Worm (Caenorhabditis elegans) whole organism, L4 larva: ENCODE results near the gene T26C11.4.

Source experiments
- F10B5.3 ChIP-seq: sonication (generic microtip); optimal IDR thresholded peaks from 2 replicates; lab custom pipeline; 2016; ENCODE audit warnings: mild to moderate bottlenecking, missing genetic modification characterization, missing compliant biosample characterization
- F37D6.2 ChIP-seq: sonication (generic microtip); optimal IDR thresholded peaks from 2 replicates; lab custom pipeline; 2016; ENCODE audit warnings: mild to moderate bottlenecking, missing genetic modification characterization, missing compliant biosample characterization
- F44E2.7 ChIP-seq: fragments of 200-800 bp; sonication (Bioruptor generic); IDR thresholded peaks from 2 replicates; pipeline ENCODE4 v2.1.2; 2022; ENCODE audit warnings: missing genetic modification characterization, missing compliant biosample characterization
- F49E8.2 ChIP-seq: sonication (generic microtip); optimal IDR thresholded peaks from 2 replicates; lab custom pipeline; 2016; ENCODE audit warnings: missing compliant biosample characterization, mild to moderate bottlenecking, missing genetic modification characterization, borderline replicate concordance
- Y105C5A.15 ChIP-seq: fragments of 200-800 bp; sonication (Bioruptor generic); IDR thresholded peaks from 2 replicates; pipeline ENCODE4 v1.3.6; 2022; ENCODE audit warnings: missing genetic modification characterization, missing compliant biosample characterization
- Y5F2A.4 ChIP-seq: fragments of 200-800 bp; sonication (Bioruptor generic); optimal IDR thresholded peaks from 2 replicates; lab custom pipeline; 2018; ENCODE audit warnings: mild to moderate bottlenecking, missing genetic modification characterization, missing compliant biosample characterization
- ZK546.5 ChIP-seq, 2 experiments: sonication (generic microtip); optimal IDR thresholded peaks; 2 replicates each; lab custom pipeline; 2017; ENCODE audit warnings: missing biosample characterization in 2 of 2, missing genetic modification characterization in 2 of 2
- aha-1 ChIP-seq: fragments of 150-350 bp; peaks from one replicate; lab custom pipeline; 2014; ENCODE audit warnings: missing biosample characterization, missing genetic modification characterization
- arid-1 ChIP-seq: fragments of 200-800 bp; sonication (Bioruptor generic); conservative IDR thresholded peaks from 2 replicates; pipeline ENCODE4 v1.3.6; 2022; ENCODE audit warnings: missing genetic modification reagents, missing genetic modification characterization, missing compliant biosample characterization
- ceh-20 ChIP-seq: fragments of 200-800 bp; sonication (Bioruptor generic); IDR thresholded peaks from 2 replicates; pipeline ENCODE4 v1.3.6; 2022; ENCODE audit warnings: missing genetic modification reagents, missing genetic modification characterization, missing compliant biosample characterization
- ceh-44 ChIP-seq: fragments of 200-800 bp; sonication (Bioruptor generic); IDR thresholded peaks from 2 replicates; pipeline ENCODE4 v1.3.6; 2022; ENCODE audit warnings: missing genetic modification reagents, missing genetic modification characterization, missing compliant biosample characterization
- ctbp-1 ChIP-seq: fragments of 200-800 bp; sonication (Bioruptor generic); IDR thresholded peaks from 2 replicates; pipeline ENCODE4 v1.3.6; 2022; ENCODE audit warnings: missing genetic modification reagents, missing genetic modification characterization, missing compliant biosample characterization
- daf-12 ChIP-seq: fragments of 150-350 bp; optimal IDR thresholded peaks from 2 replicates; lab custom pipeline; 2014; ENCODE audit warnings: missing biosample characterization, missing genetic modification reagents, missing genetic modification characterization
- dmd-8 ChIP-seq: fragments of 200-800 bp; sonication (Bioruptor generic); IDR thresholded peaks from 2 replicates; pipeline ENCODE4 v1.3.6; 2022; ENCODE audit warnings: missing genetic modification characterization, missing compliant biosample characterization
- duxl-1 ChIP-seq: sonication (generic microtip); optimal IDR thresholded peaks from 2 replicates; lab custom pipeline; 2016; ENCODE audit warnings: mild to moderate bottlenecking, missing genetic modification characterization, moderate library complexity, missing compliant biosample characterization; ENCODE audit not compliant: poor library complexity
- hlh-30 ChIP-seq: sonication (generic microtip); optimal IDR thresholded peaks from 2 replicates; lab custom pipeline; 2017; ENCODE audit warnings: antibody characterized with exemption, mild to moderate bottlenecking, missing genetic modification characterization, missing compliant biosample characterization; ENCODE audit not compliant: insufficient read depth
- lin-1 ChIP-seq: fragments of 200-800 bp; sonication (Bioruptor generic); IDR thresholded peaks from 2 replicates; pipeline ENCODE4 v1.3.6; 2022; ENCODE audit warnings: missing genetic modification reagents, missing genetic modification characterization, missing compliant biosample characterization
- lin-13 ChIP-seq: fragments of 150-350 bp; optimal IDR thresholded peaks from 2 replicates; lab custom pipeline; 2014; ENCODE audit warnings: missing biosample characterization, missing genetic modification reagents, missing genetic modification characterization
- lin-15B ChIP-seq: fragments of 150-350 bp; sonication (generic microtip); optimal IDR thresholded peaks from 3 replicates; lab custom pipeline; 2014; ENCODE audit warnings: missing biosample characterization, missing genetic modification characterization
- lin-39 ChIP-seq: fragments of 150-350 bp; optimal IDR thresholded peaks from 2 replicates; lab custom pipeline; 2014; ENCODE audit warnings: missing biosample characterization, missing genetic modification reagents, missing genetic modification characterization
- mep-1 ChIP-seq: fragments of 150-350 bp; sonication (generic microtip); optimal IDR thresholded peaks from 3 replicates; lab custom pipeline; 2014; ENCODE audit warnings: missing biosample characterization, missing genetic modification characterization
- mes-2 ChIP-seq: sonication (generic microtip); optimal IDR thresholded peaks from 2 replicates; lab custom pipeline; 2016; ENCODE audit warnings: missing genotype, mild to moderate bottlenecking, missing genetic modification characterization, missing compliant biosample characterization; ENCODE audit not compliant: poor library complexity, severe bottlenecking
- mxl-2 ChIP-seq: fragments of 200-800 bp; sonication (Bioruptor generic); conservative IDR thresholded peaks from 2 replicates; pipeline ENCODE4 v1.3.6; 2022; ENCODE audit warnings: missing genetic modification reagents, missing genetic modification characterization, missing compliant biosample characterization
- nhr-10 ChIP-seq: fragments of 150-350 bp; optimal IDR thresholded peaks from 2 replicates; lab custom pipeline; 2014; ENCODE audit warnings: missing biosample characterization, missing genetic modification characterization
- nhr-237 ChIP-seq: sonication (generic microtip); optimal IDR thresholded peaks from 2 replicates; lab custom pipeline; 2017; ENCODE audit warnings: missing biosample characterization, missing genetic modification characterization
- pha-4 ChIP-seq, 2 experiments: fragments of 150-350 bp in 1 of 2; fragments of 200-800 bp in 1 of 2; sonication (Bioruptor generic) in 1 of 2; IDR thresholded peaks in 1 of 2; optimal IDR thresholded peaks in 1 of 2; 2 replicates each; pipeline versions ENCODE4 v1.3.6 to Lab custom; 2014 to 2022; ENCODE audit warnings: missing genetic modification characterization in 2 of 2, missing genetic modification reagents in 2 of 2, missing biosample characterization in 1 of 2, missing compliant biosample characterization in 1 of 2
- rbr-2 ChIP-seq: sonication (generic microtip); optimal IDR thresholded peaks from 2 replicates; lab custom pipeline; 2016; ENCODE audit warnings: missing genotype, missing genetic modification characterization, missing compliant biosample characterization
- saeg-2 ChIP-seq: fragments of 200-800 bp; sonication (Bioruptor generic); IDR thresholded peaks from 2 replicates; pipeline ENCODE4 v1.3.6; 2022; ENCODE audit warnings: missing genetic modification reagents, missing genetic modification characterization, missing compliant biosample characterization
- set-16 ChIP-seq: fragments of 200-800 bp; sonication (Bioruptor generic); IDR thresholded peaks from 2 replicates; pipeline ENCODE4 v1.3.6; 2022; ENCODE audit warnings: missing genetic modification reagents, missing genetic modification characterization, missing compliant biosample characterization
- skn-1 ChIP-seq: fragments of 150-350 bp; optimal IDR thresholded peaks from 2 replicates; lab custom pipeline; 2014; ENCODE audit warnings: missing biosample characterization, missing genetic modification characterization
- unc-62 ChIP-seq, 3 experiments: fragments of 150-350 bp in 1 of 3; sonication (generic microtip); optimal IDR thresholded peaks in 2 of 3; peaks in 1 of 3; 1 replicate in 1 of 3; 2 replicates in 2 of 3; lab custom pipeline; 2014 to 2017; ENCODE audit warnings: missing biosample characterization in 3 of 3, missing genetic modification characterization in 3 of 3, missing genetic modification reagents in 3 of 3, missing genotype in 1 of 3
- vab-7 ChIP-seq: fragments of 200-800 bp; sonication (Bioruptor generic); IDR thresholded peaks from 2 replicates; pipeline ENCODE4 v1.3.6; 2022; ENCODE audit warnings: missing genetic modification reagents, missing genetic modification characterization, missing compliant biosample characterization
- zfp-3 ChIP-seq: fragments of 200-800 bp; sonication (Bioruptor generic); conservative IDR thresholded peaks from 2 replicates; pipeline ENCODE4 v1.3.6; 2022; ENCODE audit warnings: missing genetic modification reagents, missing genetic modification characterization, missing compliant biosample characterization

Gene T26C11.4

ce11 chrX:1816106-1816505 is 29.2 kb downstream of the T26C11.4 start, which contains the start of gene C14E2.7:
C14E2.7 (plus strand) TSS chrX:1816406.
- TF ChIP-seq F44E2.7 (no peak), mxl-2 (GFP tag; lab: Robert Waterston, UW) (no peak), mep-1 (tag; lab: Kevin White, UChicago) (no peak), lin-15B (tag; lab: Kevin White, UChicago) (no peak), Y5F2A.4 (no peak), Y105C5A.15 (no peak), pha-4 (GFP tag; IDR thresholded peaks at IDR 0.05; lab: Robert Waterston, UW) (no peak), pha-4 (tag; optimal IDR thresholded peaks at IDR 0.05; lab: Kevin White, UChicago) (no peak), lin-13 (GFP tag; lab: Kevin White, UChicago) (no peak), daf-12 (tag; lab: Kevin White, UChicago) (no peak), zfp-3 (GFP tag; lab: Robert Waterston, UW) (no peak), unc-62 (GFP tag; optimal IDR thresholded peaks at IDR 0.05 in 1 of 2; lab: Kevin White, UChicago) (no peak), unc-62 (tag; optimal IDR thresholded peaks at IDR 0.05; lab: Kevin White, UChicago) (no peak), F49E8.2 (no peak)
- TF ChIP-seq, all 104 proteins: peak for 0

ce11 chrX:1811436-1811835 is 33.9 kb downstream of the T26C11.4 start, which contains the start of gene C14E2.3:
C14E2.3 (minus strand) TSS chrX:1811536.
- TF ChIP-seq saeg-2 (GFP tag; lab: Robert Waterston, UW) (no peak), dmd-8 (GFP tag; lab: Robert Waterston, UW) (no peak), vab-7 (no peak), lin-39 (tag; lab: Kevin White, UChicago) (no peak), skn-1 (tag; lab: Kevin White, UChicago) (no peak), nhr-10 (tag; lab: Kevin White, UChicago) (no peak), ceh-20 (GFP tag; lab: Robert Waterston, UW) (no peak), ZK546.5 (tag; optimal IDR thresholded peaks at IDR 0.05; lab: Kevin White, UChicago) (no peak), F37D6.2 (no peak), nhr-237 (tag; lab: Kevin White, UChicago) (no peak), lin-1 (no peak), ctbp-1 (GFP tag; lab: Robert Waterston, UW) (no peak), hlh-30 (tag; lab: Kevin White, UChicago) (no peak), ceh-44 (GFP tag; lab: Robert Waterston, UW) (no peak), arid-1 (GFP tag; lab: Robert Waterston, UW) (no peak), F44E2.7 (no peak)

ce11 chrX:1800980-1801506 is 44.3 kb downstream of the T26C11.4 start, which contains the start of gene C14E2.11:
C14E2.11 (plus strand) TSS chrX:1801456.
- TF ChIP-seq Y5F2A.4 (no peak), mes-2 (tag; lab: Kevin White, UChicago) (no peak), set-16 (GFP tag; lab: Robert Waterston, UW) (peak; percentile 24; the same call in 1 of the 2 replicates)

- peak in 1 of 2 experiments; percentile 96 for TF ChIP-seq unc-62 (GFP tag; optimal IDR thresholded peaks at IDR 0.05 in 1 of 2; lab: Kevin White, UChicago)
- TF ChIP-seq unc-62 (tag; optimal IDR thresholded peaks at IDR 0.05; lab: Kevin White, UChicago), result no peak
- no peak for TF ChIP-seq F10B5.3 (tag; lab: Kevin White, UChicago)
- TF ChIP-seq duxl-1 (tag; lab: Kevin White, UChicago), result peak; percentile 17
- TF ChIP-seq rbr-2 (tag; lab: Kevin White, UChicago), result no peak
- TF ChIP-seq aha-1 (tag; lab: Kevin White, UChicago), result no peak
These were observed 46.8 kb downstream of the T26C11.4 start for ce11 chrX:1798543-1798942.
